Worm (Caenorhabditis elegans) whole organism, L4 larva: ENCODE data around the gene F52H2.5.

ENCODE experiments used
- dmd-6 ChIP-seq: fragments of 200-800 bp; sonication (Bioruptor generic); IDR thresholded peaks from 2 replicates; pipeline ENCODE4 v1.3.6; 2022; ENCODE audit warnings: missing genetic modification reagents, missing genetic modification characterization, missing compliant biosample characterization
- fos-1 ChIP-seq: fragments of 150-350 bp; optimal IDR thresholded peaks from 2 replicates; lab custom pipeline; 2014; ENCODE audit warnings: missing biosample characterization, missing genetic modification characterization
- pha-4 ChIP-seq, 2 experiments: fragments of 150-350 bp in 1 of 2; fragments of 200-800 bp in 1 of 2; sonication (Bioruptor generic) in 1 of 2; IDR thresholded peaks in 1 of 2; optimal IDR thresholded peaks in 1 of 2; 2 replicates each; pipeline versions ENCODE4 v1.3.6 to Lab custom; 2014 to 2022; ENCODE audit warnings: missing genetic modification characterization in 2 of 2, missing genetic modification reagents in 2 of 2, missing biosample characterization in 1 of 2, missing compliant biosample characterization in 1 of 2
- snpc-4 ChIP-seq: fragments of 150-350 bp; optimal IDR thresholded peaks from 2 replicates; lab custom pipeline; 2014; ENCODE audit warnings: missing biosample characterization, missing genetic modification characterization
- unc-130 ChIP-seq: sonication (generic microtip); optimal IDR thresholded peaks from 2 replicates; lab custom pipeline; 2016; ENCODE audit warnings: missing genetic modification reagents, missing genetic modification characterization, missing compliant biosample characterization
- ztf-7 ChIP-seq: fragments of 150-350 bp; optimal IDR thresholded peaks from 2 replicates; lab custom pipeline; 2014; ENCODE audit warnings: missing biosample characterization, missing genetic modification characterization

ce11 chrX:2601025-2601705, 41.3 kb upstream of the F52H2.5 start:
- TF ChIP-seq ztf-7 (tag; lab: Kevin White, UChicago) = no peak
- TF ChIP-seq pha-4 (GFP tag; IDR thresholded peaks at IDR 0.05; lab: Robert Waterston, UW) = no peak
- TF ChIP-seq pha-4 (tag; optimal IDR thresholded peaks at IDR 0.05; lab: Kevin White, UChicago) = no peak
- TF ChIP-seq snpc-4 (tag; lab: Kevin White, UChicago) = no peak
- no peak for TF ChIP-seq unc-130 (GFP tag; lab: Kevin White, UChicago)
- no peak for TF ChIP-seq dmd-6
- TF ChIP-seq fos-1 (tag; lab: Kevin White, UChicago) = no peak
